Worm (Caenorhabditis elegans) whole organism, mixed stage, embryonic: ENCODE measurements around the gene clh-4.

Experiments used
- elt-3 ChIP-seq: fragments of 150-350 bp; optimal IDR thresholded peaks from 2 replicates; lab custom pipeline; 2014; ENCODE audit warnings: missing biosample characterization, missing genetic modification characterization
- lin-13 ChIP-seq: fragments of 150-350 bp; optimal IDR thresholded peaks from 2 replicates; lab custom pipeline; 2014; ENCODE audit warnings: missing biosample characterization, missing genetic modification characterization
- lin-32 ChIP-seq: fragments of 200-800 bp; sonication (Bioruptor generic); optimal IDR thresholded peaks from 2 replicates; lab custom pipeline; 2018; ENCODE audit warnings: mild to moderate bottlenecking, missing genetic modification characterization, missing compliant biosample characterization
- mab-5 ChIP-seq: fragments of 150-350 bp; optimal IDR thresholded peaks from 2 replicates; lab custom pipeline; 2014; ENCODE audit warnings: missing biosample characterization, missing genetic modification characterization
- pha-4 ChIP-seq: fragments of 150-350 bp; optimal IDR thresholded peaks from 2 replicates; lab custom pipeline; 2018; ENCODE audit warnings: missing biosample characterization, missing genetic modification reagents, missing genetic modification characterization
- sptf-1 ChIP-seq: sonication (generic microtip); optimal IDR thresholded peaks from 2 replicates; lab custom pipeline; 2017; ENCODE audit warnings: mild to moderate bottlenecking, missing genetic modification characterization, moderate library complexity, missing compliant biosample characterization
- unc-120 ChIP-seq: sonication (generic microtip); optimal IDR thresholded peaks from 2 replicates; lab custom pipeline; 2017; ENCODE audit warnings: missing genetic modification characterization, missing compliant biosample characterization; ENCODE audit not compliant: poor library complexity, severe bottlenecking
- unc-62 ChIP-seq: fragments of 150-350 bp; optimal IDR thresholded peaks from 2 replicates; lab custom pipeline; 2014; ENCODE audit warnings: missing biosample characterization, missing genetic modification reagents, missing genetic modification characterization
- ztf-11 ChIP-seq: fragments of 150-350 bp; optimal IDR thresholded peaks from 2 replicates; lab custom pipeline; 2014; ENCODE audit warnings: missing biosample characterization, missing genetic modification characterization

DNA sequence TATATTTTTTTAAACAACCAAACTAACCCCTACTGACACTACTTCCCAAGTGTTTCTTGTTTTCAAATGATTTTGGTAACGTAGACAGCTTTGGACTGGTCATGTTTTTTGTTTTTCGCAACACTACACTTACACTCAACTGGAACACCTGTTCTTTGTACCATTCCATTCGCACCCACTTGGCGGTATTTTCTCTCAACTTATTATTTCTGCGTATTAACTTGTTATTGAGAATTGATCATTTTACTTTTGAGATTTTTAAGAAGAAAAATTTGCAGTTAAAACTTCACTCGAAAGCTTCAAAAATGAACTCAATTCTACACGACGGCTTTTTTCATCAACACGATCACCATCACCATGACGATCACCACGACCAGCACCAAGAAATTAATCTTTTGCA lies 34.5 kb upstream of the clh-4 start, which contains the start of gene ZK470.2:
- TF ChIP-seq unc-62 (GFP tag; lab: Kevin White, UChicago) (no peak), lin-13 (tag; lab: Kevin White, UChicago) (no peak), sptf-1 (tag; lab: Kevin White, UChicago) (no peak), mab-5 (tag; lab: Kevin White, UChicago) (no peak), ztf-11 (tag; lab: Kevin White, UChicago) (no peak), unc-120 (tag; lab: Kevin White, UChicago) (no peak), pha-4 (tag; lab: Kevin White, UChicago) (no peak), elt-3 (no peak), lin-32 (GFP tag; lab: Kevin White, UChicago) (no peak)
